Worm (Caenorhabditis elegans): ENCODE data around the gene lgc-18.
A peak's percentile ranks its signal among the peaks of the same experiment; 100 is the strongest.

The lgc-18 gene

ce11 chrX:12145919-12146318 lies 20.5 kb downstream of the lgc-18 start (continued):
- no peak for TF ChIP-seq ceh-40 (GFP tag; IDR thresholded peaks at IDR 0.05)

- no peak for TF ChIP-seq ztf-26 (tag; optimal IDR thresholded peaks at IDR 0.05)
- TF ChIP-seq nhr-80 (tag; optimal IDR thresholded peaks at IDR 0.05): peak; percentile 63
These were observed 21.2 kb downstream of the lgc-18 start, which contains the start of gene pycr-1 for ce11 chrX:12146453-12147085. TSS of gene pycr-1 (plus strand) at chrX:12146832.

- no peak for TF ChIP-seq die-1 (tag; optimal IDR thresholded peaks at IDR 0.05)
- no peak for TF ChIP-seq lag-1 (GFP tag; IDR thresholded peaks at IDR 0.05)
- no peak for TF ChIP-seq rec-8 (tag; optimal IDR thresholded peaks at IDR 0.05)
- no peak for TF ChIP-seq F57C9.4 (tag; optimal IDR thresholded peaks at IDR 0.05)
- TF ChIP-seq dpff-1 (tag; optimal IDR thresholded peaks at IDR 0.05): no peak
These were observed 24.3 kb downstream of the lgc-18 start, which contains the start of gene znf-474 for ce11 chrX:12149638-12150137. TSS of gene znf-474 (plus strand) at chrX:12149924.

ce11 chrX:12154055-12154898 lies 28.9 kb downstream of the lgc-18 start, which contains the start of gene mfsd-11:
TSS of gene mfsd-11 (minus strand) at chrX:12154105.
- TF ChIP-seq nhr-80 (tag; optimal IDR thresholded peaks at IDR 0.05) (peak; percentile 9), egl-18 (GFP tag; IDR thresholded peaks at IDR 0.05) (no peak), hlh-12 (tag; optimal IDR thresholded peaks at IDR 0.05) (no peak), chd-7 (tag; optimal IDR thresholded peaks at IDR 0.05) (no peak)

- TF ChIP-seq die-1 (tag; optimal IDR thresholded peaks at IDR 0.05) (no peak), tbp1 (GFP tag; optimal IDR thresholded peaks at IDR 0.05) (no peak), ceh-27 (GFP tag; optimal IDR thresholded peaks at IDR 0.05) (no peak), lin-40 (tag; optimal IDR thresholded peaks at IDR 0.05) (no peak), mes-4 (tag; optimal IDR thresholded peaks at IDR 0.05) (no peak), tbx-9 (tag; optimal IDR thresholded peaks at IDR 0.05; ENCODE audit: borderline replicate concordance) (no peak), aptf-3 (GFP tag; IDR thresholded peaks at IDR 0.05) (no peak), hlh-12 (tag; optimal IDR thresholded peaks at IDR 0.05) (no peak), chd-7 (tag; optimal IDR thresholded peaks at IDR 0.05) (no peak), F22D6.2 (tag; optimal IDR thresholded peaks at IDR 0.05) (no peak), ama-1 (optimal IDR thresholded peaks at IDR 0.05) (no peak), ama-1 (GFP tag; optimal IDR thresholded peaks at IDR 0.05) (no peak), somi-1 (GFP tag; optimal IDR thresholded peaks at IDR 0.05) (no peak), ccch-3 (GFP tag; optimal IDR thresholded peaks at IDR 0.05) (no peak), lir-1 (GFP tag; conservative IDR thresholded peaks at IDR 0.05) (no peak), gei-17 (GFP tag; optimal IDR thresholded peaks at IDR 0.05) (no peak), hmg-20 (GFP tag; IDR thresholded peaks at IDR 0.05) (no peak), nfyb-1 (GFP tag; IDR thresholded peaks at IDR 0.05) (no peak), F23B12.7 (tag; optimal IDR thresholded peaks at IDR 0.05; ENCODE audit: insufficient read depth) (no peak)
These were observed 33.2 kb downstream of the lgc-18 start for ce11 chrX:12158641-12159040.

- TF ChIP-seq lin-35 (GFP tag; optimal IDR thresholded peaks at IDR 0.05): no peak
These were observed 34.7 kb downstream of the lgc-18 start, which contains the start of gene F57G12.2 for ce11 chrX:12160002-12160690. TSS of gene F57G12.2 (minus strand) at chrX:12160052.
